Worm (Caenorhabditis elegans) whole organism, late embryonic: Measurements from ENCODE around the gene Y69E1A.1.
A peak's percentile ranks its signal among the peaks of the same experiment; 100 is the strongest.

Experiments used
- C08G9.2 ChIP-seq: sonication (generic microtip); optimal IDR thresholded peaks from 2 replicates; lab custom pipeline; 2016; ENCODE audit warnings: mild to moderate bottlenecking, missing genetic modification characterization, moderate library complexity, missing compliant biosample characterization
- K02D7.2 ChIP-seq: sonication (generic microtip); optimal IDR thresholded peaks from 2 replicates; lab custom pipeline; 2017; ENCODE audit warnings: mild to moderate bottlenecking, missing genetic modification characterization, missing compliant biosample characterization
- T23F11.4 ChIP-seq: fragments of 200-800 bp; sonication (Bioruptor generic); optimal IDR thresholded peaks from 2 replicates; lab custom pipeline; 2018; ENCODE audit warnings: mild to moderate bottlenecking, missing genetic modification characterization, missing compliant biosample characterization
- ama-1 ChIP-seq: fragments of 150-350 bp; optimal IDR thresholded peaks from 2 replicates; lab custom pipeline; 2014
- ceh-14 ChIP-seq: sonication (generic microtip); optimal IDR thresholded peaks from 2 replicates; lab custom pipeline; 2016; ENCODE audit warnings: missing genotype, missing genetic modification characterization, missing compliant biosample characterization
- ceh-18 ChIP-seq: sonication (generic microtip); optimal IDR thresholded peaks from 2 replicates; lab custom pipeline; 2016; ENCODE audit warnings: missing genetic modification characterization, missing compliant biosample characterization
- ceh-22 ChIP-seq: sonication (generic microtip); optimal IDR thresholded peaks from 2 replicates; lab custom pipeline; 2017; ENCODE audit warnings: missing biosample characterization, missing genetic modification characterization
- ceh-31 ChIP-seq: sonication (generic microtip); optimal IDR thresholded peaks from 2 replicates; lab custom pipeline; 2016; ENCODE audit warnings: missing genetic modification characterization, missing compliant biosample characterization
- ceh-34 ChIP-seq: sonication (generic microtip); optimal IDR thresholded peaks from 2 replicates; lab custom pipeline; 2016; ENCODE audit warnings: mild to moderate bottlenecking, missing genetic modification characterization, missing compliant biosample characterization
- ceh-45 ChIP-seq: fragments of 200-800 bp; sonication (Bioruptor generic); IDR thresholded peaks from 2 replicates; pipeline ENCODE4 v1.3.6; 2022; ENCODE audit warnings: missing genetic modification reagents, missing genetic modification characterization, missing compliant biosample characterization
- ceh-48 ChIP-seq: sonication (generic microtip); optimal IDR thresholded peaks from 2 replicates; lab custom pipeline; 2016; ENCODE audit warnings: missing genetic modification characterization, inconsistent platforms, missing compliant biosample characterization
- ceh-6 ChIP-seq: fragments of 200-800 bp; sonication (Bioruptor generic); optimal IDR thresholded peaks from 2 replicates; lab custom pipeline; 2018; ENCODE audit warnings: mild to moderate bottlenecking, missing genetic modification characterization, missing compliant biosample characterization
- che-1 ChIP-seq: sonication (generic microtip); optimal IDR thresholded peaks from 2 replicates; lab custom pipeline; 2016; ENCODE audit warnings: mild to moderate bottlenecking, missing genetic modification characterization, missing compliant biosample characterization
- dve-1 ChIP-seq: sonication (generic microtip); optimal IDR thresholded peaks from 2 replicates; lab custom pipeline; 2017; ENCODE audit warnings: antibody characterized with exemption, mild to moderate bottlenecking, missing genetic modification characterization, missing compliant biosample characterization
- elt-2 ChIP-seq: sonication (generic microtip); optimal IDR thresholded peaks from 2 replicates; lab custom pipeline; 2016; ENCODE audit warnings: missing genetic modification reagents, missing genetic modification characterization, missing compliant biosample characterization
- ets-4 ChIP-seq: sonication (generic microtip); optimal IDR thresholded peaks from 2 replicates; lab custom pipeline; 2016; ENCODE audit warnings: missing genetic modification characterization, missing compliant biosample characterization
- fax-1 ChIP-seq: sonication (generic microtip); optimal IDR thresholded peaks from 2 replicates; lab custom pipeline; 2016; ENCODE audit warnings: missing genotype, missing genetic modification characterization, missing compliant biosample characterization
- fkh-6 ChIP-seq: sonication (generic microtip); optimal IDR thresholded peaks from 2 replicates; lab custom pipeline; 2016; ENCODE audit warnings: missing genetic modification characterization, missing compliant biosample characterization
- gmeb-2 ChIP-seq: sonication (generic microtip); optimal IDR thresholded peaks from 2 replicates; lab custom pipeline; 2016; ENCODE audit warnings: missing genetic modification characterization, inconsistent platforms, missing compliant biosample characterization
- hlh-13 ChIP-seq: fragments of 200-800 bp; sonication (Bioruptor generic); optimal IDR thresholded peaks from 2 replicates; lab custom pipeline; 2018; ENCODE audit warnings: mild to moderate bottlenecking, missing genetic modification characterization, missing compliant biosample characterization
- hlh-30 ChIP-seq: sonication (generic microtip); optimal IDR thresholded peaks from 2 replicates; lab custom pipeline; 2017; ENCODE audit warnings: antibody characterized with exemption, missing genetic modification characterization, missing compliant biosample characterization; ENCODE audit not compliant: insufficient read depth
- hlh-8 ChIP-seq: sonication (generic microtip); optimal IDR thresholded peaks from 2 replicates; lab custom pipeline; 2016; ENCODE audit warnings: missing genotype, missing genetic modification characterization, missing compliant biosample characterization
- mec-3 ChIP-seq: sonication (generic microtip); optimal IDR thresholded peaks from 2 replicates; lab custom pipeline; 2016; ENCODE audit warnings: borderline replicate concordance, missing genetic modification characterization, missing compliant biosample characterization
- nfya-1 ChIP-seq: sonication (generic microtip); optimal IDR thresholded peaks from 2 replicates; lab custom pipeline; 2017; ENCODE audit warnings: missing genetic modification characterization, mild to moderate bottlenecking, missing compliant biosample characterization, antibody characterized with exemption, moderate library complexity
- nhr-232 ChIP-seq: sonication (generic microtip); optimal IDR thresholded peaks from 2 replicates; lab custom pipeline; 2016; ENCODE audit warnings: missing genetic modification characterization, missing compliant biosample characterization
- odd-2 ChIP-seq: sonication (generic microtip); optimal IDR thresholded peaks from 2 replicates; lab custom pipeline; 2017; ENCODE audit warnings: antibody characterized with exemption, mild to moderate bottlenecking, missing genetic modification characterization, missing compliant biosample characterization
- pax-1 ChIP-seq: fragments of 150-350 bp; optimal IDR thresholded peaks from 2 replicates; lab custom pipeline; 2014; ENCODE audit warnings: missing biosample characterization, missing genetic modification characterization
- pha-2 ChIP-seq: sonication (generic microtip); optimal IDR thresholded peaks from 2 replicates; lab custom pipeline; 2017; ENCODE audit warnings: mild to moderate bottlenecking, missing genetic modification characterization, missing compliant biosample characterization
- pros-1 ChIP-seq: fragments of 150-350 bp; optimal IDR thresholded peaks from 2 replicates; lab custom pipeline; 2014; ENCODE audit warnings: missing biosample characterization, missing genetic modification reagents, missing genetic modification characterization
- ref-2 ChIP-seq: sonication (generic microtip); optimal IDR thresholded peaks from 2 replicates; lab custom pipeline; 2016; ENCODE audit warnings: missing genetic modification characterization, missing compliant biosample characterization
- syd-9 ChIP-seq: sonication (generic microtip); optimal IDR thresholded peaks from 2 replicates; lab custom pipeline; 2016; ENCODE audit warnings: mild to moderate bottlenecking, missing genetic modification characterization, moderate library complexity, missing compliant biosample characterization
- tbx-2 ChIP-seq: sonication (generic microtip); optimal IDR thresholded peaks from 2 replicates; lab custom pipeline; 2016; ENCODE audit warnings: missing genetic modification characterization, missing compliant biosample characterization
- unc-42 ChIP-seq: sonication (generic microtip); optimal IDR thresholded peaks from 2 replicates; lab custom pipeline; 2016; ENCODE audit warnings: missing genotype, missing genetic modification characterization, missing compliant biosample characterization
- unc-55 ChIP-seq: sonication (generic microtip); optimal IDR thresholded peaks from 2 replicates; lab custom pipeline; 2017; ENCODE audit warnings: missing biosample characterization, missing genetic modification reagents, missing genetic modification characterization
- zip-5 ChIP-seq: sonication (generic microtip); optimal IDR thresholded peaks from 2 replicates; lab custom pipeline; 2016; ENCODE audit warnings: missing genetic modification characterization, missing compliant biosample characterization
- ztf-16 ChIP-seq: sonication (generic microtip); optimal IDR thresholded peaks from 2 replicates; lab custom pipeline; 2017; ENCODE audit warnings: missing genetic modification characterization, missing compliant biosample characterization

The Y69E1A.1 gene

ce11 chrIV:10935853-10936491 is 12.7 kb downstream of the Y69E1A.1 start, which contains the start of gene lgg-2 (continued):
- TF ChIP-seq ceh-45: no peak
- TF ChIP-seq ztf-16 (tag; lab: Kevin White, UChicago): no peak
- no peak for TF ChIP-seq che-1 (tag; lab: Kevin White, UChicago)
- TF ChIP-seq pros-1 (tag; lab: Kevin White, UChicago): peak; percentile 93
- no peak for TF ChIP-seq K02D7.2 (tag; lab: Kevin White, UChicago)
- no peak for TF ChIP-seq ama-1 (lab: Kevin White, UChicago)
- TF ChIP-seq odd-2 (tag; lab: Kevin White, UChicago): no peak
- TF ChIP-seq pax-1: peak; percentile 29
- peak; percentile 61 for TF ChIP-seq unc-42 (tag; lab: Kevin White, UChicago)
- no peak for TF ChIP-seq gmeb-2 (tag; lab: Kevin White, UChicago)
- TF ChIP-seq fkh-6 (tag; lab: Kevin White, UChicago): no peak
- no peak for TF ChIP-seq hlh-13 (GFP tag; lab: Kevin White, UChicago)
- TF ChIP-seq ceh-14: peak; percentile 7
- no peak for TF ChIP-seq pha-2 (tag; lab: Kevin White, UChicago)
- TF ChIP-seq ceh-6 (GFP tag; lab: Kevin White, UChicago): no peak
- no peak for TF ChIP-seq ceh-22 (tag; lab: Kevin White, UChicago)
- TF ChIP-seq nfya-1: peak; percentile 88
- TF ChIP-seq ets-4: peak; percentile 29
- TF ChIP-seq ceh-31: peak; percentile 73

ce11 chrIV:10935336-10935735 is 13.4 kb downstream of the Y69E1A.1 start:
- TF ChIP-seq zip-5 (tag; lab: Kevin White, UChicago): no peak
- TF ChIP-seq unc-42 (tag; lab: Kevin White, UChicago): peak; percentile 21
- TF ChIP-seq elt-2 (tag; lab: Kevin White, UChicago): no peak
- TF ChIP-seq ceh-31: peak; percentile 47
- peak; percentile 33 for TF ChIP-seq fax-1 (tag; lab: Kevin White, UChicago)
- peak; percentile 50 for TF ChIP-seq nfya-1
- TF ChIP-seq C08G9.2 (tag; lab: Kevin White, UChicago): no peak
- peak; percentile 8 for TF ChIP-seq ceh-14
- no peak for TF ChIP-seq mec-3
- no peak for TF ChIP-seq syd-9 (tag; lab: Kevin White, UChicago)
- peak; percentile 43 for TF ChIP-seq pros-1 (tag; lab: Kevin White, UChicago)
- peak; percentile 28 for TF ChIP-seq hlh-8 (tag; lab: Kevin White, UChicago)
- TF ChIP-seq nhr-232 (tag; lab: Kevin White, UChicago): no peak
- peak; percentile 37 for TF ChIP-seq ceh-34 (tag; lab: Kevin White, UChicago)
- TF ChIP-seq T23F11.4: no peak
- peak; percentile 75 for TF ChIP-seq ceh-18 (tag; lab: Kevin White, UChicago)
- TF ChIP-seq hlh-30: peak; percentile 98
- peak; percentile 6 for TF ChIP-seq ceh-48
- TF ChIP-seq tbx-2 (tag; lab: Kevin White, UChicago): peak; percentile 26
- TF ChIP-seq unc-55 (GFP tag; lab: Kevin White, UChicago): peak; percentile 94
- TF ChIP-seq ref-2 (tag; lab: Kevin White, UChicago): peak; percentile 37

- TF ChIP-seq dve-1 (tag; lab: Kevin White, UChicago): no peak
- TF ChIP-seq pros-1 (tag; lab: Kevin White, UChicago): no peak
- TF ChIP-seq fax-1 (tag; lab: Kevin White, UChicago): no peak
These were observed 13.9 kb downstream of the Y69E1A.1 start for ce11 chrIV:10934786-10935185.
